Fruit fly (Drosophila melanogaster): Measurements from ENCODE around the gene CG1647.

The CG1647 gene

DNA sequence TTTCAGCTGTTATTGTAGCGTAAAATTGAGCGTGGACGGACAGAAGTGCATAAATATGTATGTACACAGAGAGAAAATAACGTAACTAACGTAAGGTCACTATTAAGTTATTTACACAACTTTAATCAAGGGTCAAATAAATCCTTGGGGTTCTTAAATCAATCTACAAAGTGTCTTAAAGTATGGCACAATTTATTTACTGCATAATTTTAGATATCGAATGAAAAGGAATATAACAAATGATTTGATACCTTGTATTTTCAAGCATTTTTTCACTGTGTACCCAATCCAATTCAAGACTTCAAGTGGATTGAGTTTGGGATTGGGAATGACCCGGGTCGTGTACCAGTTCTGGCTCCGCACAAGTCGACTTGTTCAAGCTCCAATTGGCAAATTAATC lies 21.9 kb downstream of the CG1647 start:
- TF ChIP-seq CTCF (optimal IDR thresholded peaks at IDR 0.05) (no peak), CG8478 (optimal IDR thresholded peaks at IDR 0.05) (no peak)

DNA sequence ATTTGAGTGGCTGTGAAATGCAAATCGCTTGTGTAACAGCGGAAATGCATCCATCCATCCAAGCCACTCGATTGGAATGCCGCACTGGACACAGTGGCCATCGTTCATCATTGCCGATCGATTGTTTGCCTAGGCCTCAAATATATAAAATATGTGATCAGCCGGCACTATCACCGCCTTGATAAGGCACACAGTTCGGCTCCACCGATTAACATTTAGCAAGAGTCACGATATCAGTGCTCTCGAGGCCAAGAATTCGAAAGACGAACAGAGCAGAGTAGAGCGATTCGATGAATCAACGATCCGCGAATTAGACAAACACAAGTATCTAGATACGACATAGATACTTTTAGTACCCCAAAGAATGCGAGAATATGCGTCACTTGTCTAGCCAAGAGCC lies 22.4 kb downstream of the CG1647 start:
- TF ChIP-seq CG8478 (optimal IDR thresholded peaks at IDR 0.05) (no peak), CTCF (optimal IDR thresholded peaks at IDR 0.05) (no peak)

DNA sequence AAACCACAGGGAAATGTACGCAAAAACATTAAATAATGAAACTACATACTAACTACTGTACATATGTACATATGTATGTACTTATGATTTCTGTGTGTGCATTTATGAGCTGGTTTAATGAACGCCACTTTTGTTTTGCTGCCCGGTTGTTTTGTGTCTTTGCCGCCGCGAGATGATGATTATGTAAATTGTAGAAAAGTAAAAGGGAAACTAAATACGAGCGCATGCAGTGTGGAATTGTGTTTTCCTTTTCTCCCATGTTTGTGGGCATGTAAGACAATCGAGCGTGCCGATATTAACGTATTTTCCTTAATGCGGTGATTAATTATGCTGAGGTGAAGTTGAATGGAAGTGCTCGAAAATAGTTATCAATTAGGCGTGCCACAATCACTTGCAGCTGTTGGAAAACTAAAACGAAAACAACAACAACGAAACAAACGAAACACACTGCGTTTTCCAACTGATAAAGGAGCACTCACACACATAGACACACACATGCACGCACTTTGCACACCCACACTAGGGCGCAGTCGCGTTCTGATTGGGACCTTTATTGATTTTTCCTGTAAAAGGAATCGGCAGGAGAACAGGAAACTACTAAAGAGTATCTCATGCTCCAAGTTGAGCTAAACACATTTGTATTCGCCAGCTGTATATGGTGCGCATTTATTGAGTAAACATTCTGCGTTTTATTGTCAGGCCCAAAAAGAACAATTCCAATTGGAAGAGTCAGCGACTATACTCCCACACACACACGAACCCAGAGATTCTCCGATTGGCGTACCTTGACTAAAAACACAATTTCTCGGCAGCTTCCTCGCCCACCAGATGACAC lies 24.0 kb downstream of the CG1647 start:
- no peak for TF ChIP-seq CG8478 (optimal IDR thresholded peaks at IDR 0.05)
- TF ChIP-seq CTCF (optimal IDR thresholded peaks at IDR 0.05), result no peak

DNA sequence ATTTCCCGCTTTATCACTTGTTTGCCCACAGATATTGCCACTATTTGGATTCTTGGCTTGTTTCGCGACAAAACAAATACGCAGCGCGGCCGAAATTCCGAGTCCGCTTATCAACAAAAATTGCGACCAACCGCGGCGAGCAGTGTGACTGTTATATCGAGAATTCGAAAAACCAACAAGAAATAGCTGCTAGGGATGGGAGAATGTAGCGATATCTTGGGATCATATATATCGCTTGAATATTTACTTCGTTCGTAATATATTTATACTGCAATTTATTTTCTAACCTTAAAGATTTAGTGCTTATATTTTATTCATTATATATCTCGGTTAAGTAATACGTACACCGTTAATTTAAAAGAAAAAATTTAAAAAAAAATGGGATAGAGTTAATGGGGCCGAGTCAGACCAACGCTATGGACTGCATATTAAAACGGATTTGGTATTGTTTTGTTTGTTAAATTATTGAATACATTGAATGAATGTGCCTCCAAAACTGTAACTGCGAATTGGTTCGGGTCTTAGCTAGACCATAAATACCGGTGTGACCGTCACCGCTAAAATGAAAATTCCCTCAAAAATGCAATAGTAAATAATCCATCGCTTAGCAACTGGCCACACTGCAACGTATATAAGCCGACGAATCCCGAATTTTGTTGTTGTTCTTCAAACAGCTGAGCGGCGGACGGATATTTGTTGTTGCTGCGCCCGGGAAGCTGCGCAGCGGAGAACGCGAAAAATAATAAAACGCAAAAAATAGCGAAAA lies 24.8 kb downstream of the CG1647 start, which contains the start of the genes Apc and spg:
Gene Apc, minus strand, starts transcription at position 138 of the 766 bp plus-strand sequence.
Gene spg, plus strand, starts transcription at position 660 of the 766 bp plus-strand sequence.
- TF ChIP-seq CG8478 (optimal IDR thresholded peaks at IDR 0.05) (no peak), CTCF (optimal IDR thresholded peaks at IDR 0.05) (peak; percentile 59 to 63)

DNA sequence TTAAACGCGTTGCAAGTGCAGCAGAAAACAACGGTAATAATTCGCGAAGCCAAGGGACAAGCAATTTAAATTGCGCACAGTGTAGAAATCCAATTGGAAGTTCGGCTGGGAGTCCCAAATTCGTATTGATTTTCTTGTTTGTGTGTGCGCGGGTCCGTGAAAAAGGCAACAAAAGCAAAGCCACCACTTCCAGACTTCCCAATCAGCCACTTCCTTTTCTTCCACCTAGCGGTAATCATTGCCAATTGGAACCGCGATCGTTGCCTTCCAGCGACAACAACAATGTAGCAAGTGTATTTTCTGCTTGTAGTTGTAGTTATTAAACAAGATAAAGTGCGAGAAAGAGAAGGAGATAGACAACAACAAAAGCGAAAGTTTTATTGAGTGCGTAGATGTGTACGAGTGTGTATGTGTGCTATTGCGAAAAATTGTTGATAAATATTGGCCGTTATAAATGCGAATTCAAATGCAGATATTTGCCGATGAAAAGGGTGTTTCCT lies 25.4 kb downstream of the CG1647 start:
- TF ChIP-seq CTCF (optimal IDR thresholded peaks at IDR 0.05), result no peak
- no peak for TF ChIP-seq CG8478 (optimal IDR thresholded peaks at IDR 0.05)

DNA sequence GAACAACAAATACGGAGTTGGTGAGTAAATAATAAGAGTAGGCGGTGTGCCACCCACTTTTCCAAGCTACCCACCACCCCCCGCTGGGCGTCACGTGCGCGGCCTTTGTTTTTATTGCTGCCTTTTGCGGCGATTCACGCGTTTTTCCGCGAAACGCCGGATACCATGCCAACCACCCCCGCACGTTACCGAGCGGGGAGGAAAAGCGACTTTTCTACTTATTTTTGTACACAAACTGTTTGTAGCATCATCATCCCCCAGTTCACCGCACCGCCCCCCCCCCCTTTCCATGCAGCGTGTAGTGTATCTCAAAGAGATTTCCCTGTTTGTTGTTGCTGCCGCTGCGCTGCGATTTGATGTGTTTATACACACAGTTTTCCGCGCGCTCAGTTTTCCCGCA lies 26.0 kb downstream of the CG1647 start:
- no peak for TF ChIP-seq CG8478 (optimal IDR thresholded peaks at IDR 0.05)
- no peak for TF ChIP-seq CTCF (optimal IDR thresholded peaks at IDR 0.05)

DNA sequence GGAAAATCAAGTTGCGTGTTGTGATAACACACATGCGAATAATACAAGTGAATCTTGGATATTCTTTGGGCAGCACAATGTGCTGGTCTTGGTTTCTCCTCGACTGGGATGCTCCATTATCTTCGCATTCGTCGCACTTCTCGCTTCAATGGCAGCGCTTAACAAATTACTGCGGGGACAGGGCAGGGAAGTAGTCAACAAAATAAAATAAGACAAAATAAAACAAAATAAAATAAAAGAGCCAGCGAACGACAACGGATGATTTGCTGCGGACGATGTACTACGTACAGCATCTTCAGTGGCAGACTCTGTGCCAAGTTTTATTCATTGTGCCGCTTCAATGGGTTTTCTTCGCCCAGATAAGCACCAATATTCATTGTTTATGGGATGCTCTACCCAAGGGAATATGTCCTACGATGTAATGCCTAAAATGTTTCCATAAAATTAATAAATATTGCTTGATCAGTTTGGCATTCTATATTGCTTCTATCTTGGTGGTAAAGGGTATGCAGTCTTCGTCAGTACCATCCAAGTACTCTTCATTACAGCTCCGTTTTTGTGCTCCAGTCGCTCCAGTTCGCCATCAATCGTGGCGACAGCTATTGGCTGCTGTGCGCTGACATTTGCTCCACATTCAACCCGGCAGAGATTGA lies 27.0 kb downstream of the CG1647 start:
- TF ChIP-seq CG8478 (optimal IDR thresholded peaks at IDR 0.05) (no peak), CTCF (optimal IDR thresholded peaks at IDR 0.05) (no peak)

DNA sequence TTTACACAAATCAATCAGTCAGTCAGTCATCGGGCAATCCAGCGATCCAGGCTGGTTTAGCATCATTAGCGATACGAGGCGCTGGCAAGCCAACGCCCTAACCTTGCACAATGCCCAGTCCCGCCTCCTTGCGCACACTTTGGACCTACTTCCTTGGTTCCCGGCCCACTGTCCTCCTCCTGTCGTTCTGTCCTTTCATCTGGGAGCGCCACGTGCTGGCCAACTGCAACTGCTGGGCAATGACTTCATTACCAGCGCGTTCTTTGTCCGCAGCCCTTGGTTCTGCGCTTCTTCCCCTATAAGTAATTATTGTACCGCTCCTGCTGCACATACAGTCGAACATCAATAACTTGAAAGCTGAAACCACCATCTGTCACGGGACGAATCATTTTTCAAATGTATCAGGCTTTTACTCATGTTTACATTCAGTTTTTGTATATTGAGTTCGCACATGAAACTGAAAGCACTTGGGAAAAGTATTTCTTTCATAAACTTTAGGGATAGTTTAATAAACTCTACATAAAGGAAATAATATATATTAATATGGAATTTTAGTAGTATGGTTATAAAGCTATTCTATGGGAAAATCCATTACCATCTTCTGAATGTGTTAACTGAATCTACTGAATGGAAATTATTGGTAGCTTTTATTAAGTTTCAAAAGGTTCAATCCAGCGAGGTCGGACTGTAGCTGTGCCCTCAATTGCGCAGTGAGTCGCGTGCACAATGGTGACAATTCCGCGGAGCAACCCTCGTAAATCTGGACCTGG lies 27.7 kb downstream of the CG1647 start:
- TF ChIP-seq CTCF (optimal IDR thresholded peaks at IDR 0.05) (no peak), CG8478 (optimal IDR thresholded peaks at IDR 0.05) (no peak)

DNA sequence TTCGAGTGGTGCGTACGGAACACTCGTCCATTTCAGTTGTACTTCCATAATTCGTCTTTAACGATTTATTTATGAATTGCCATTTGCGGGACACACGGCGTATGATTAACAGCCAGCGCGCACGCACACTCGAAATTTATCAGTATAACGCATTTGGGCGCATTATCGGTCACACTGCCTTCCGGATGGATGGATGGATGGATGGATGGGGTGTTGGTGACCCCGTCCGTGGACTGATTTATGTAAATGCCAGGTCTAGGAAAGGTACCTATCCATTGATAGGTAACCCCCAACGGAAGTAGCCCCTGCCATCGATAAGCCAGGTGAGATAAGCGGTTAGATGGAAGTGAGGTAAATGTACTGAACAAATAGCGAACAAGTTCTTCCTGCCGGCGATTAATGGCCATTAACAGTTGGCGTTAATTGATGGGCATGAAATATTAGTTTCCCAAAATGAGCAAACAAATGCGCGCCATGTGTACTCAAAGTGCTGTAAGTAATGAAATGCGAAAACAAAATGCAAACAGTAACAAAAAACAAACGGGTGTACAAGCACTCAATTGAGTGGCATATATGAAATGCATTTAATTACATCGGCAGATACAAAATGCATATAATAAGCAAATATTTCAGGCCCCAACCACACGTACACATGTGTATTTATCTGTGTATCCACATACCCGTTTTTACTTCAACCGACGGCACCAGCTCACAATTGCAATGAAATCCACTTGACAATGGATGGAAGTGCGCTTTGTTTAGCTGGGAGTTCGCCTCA lies 28.9 kb downstream of the CG1647 start:
- TF ChIP-seq CTCF (optimal IDR thresholded peaks at IDR 0.05), result no peak
- no peak for TF ChIP-seq CG8478 (optimal IDR thresholded peaks at IDR 0.05)

DNA sequence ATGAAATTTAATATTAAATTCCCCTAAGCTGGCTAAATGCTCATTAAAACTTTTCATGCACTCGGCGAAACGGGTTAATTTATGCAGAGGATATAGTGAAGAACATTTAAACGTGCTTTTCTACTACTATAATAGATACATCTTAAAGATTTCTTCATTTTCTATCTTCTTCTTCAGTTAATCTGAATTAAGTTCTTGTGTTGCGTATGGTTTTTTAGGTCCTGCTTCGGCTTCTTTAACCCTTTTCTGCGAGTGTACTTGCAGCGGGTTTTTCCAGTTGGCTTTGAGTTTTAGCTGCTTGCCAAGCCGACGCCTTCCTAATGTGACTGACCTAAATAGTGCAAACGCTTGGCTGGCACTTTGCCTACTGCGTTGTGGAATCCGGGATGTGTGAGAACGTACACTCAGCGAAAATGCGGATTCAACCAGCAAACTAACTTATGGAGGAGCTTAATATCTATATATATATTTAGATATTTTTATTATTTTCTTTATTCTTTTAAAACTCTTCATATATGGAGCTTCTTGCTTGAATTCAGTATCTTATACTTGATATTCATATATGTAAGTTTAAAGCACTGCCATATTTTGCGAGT lies 30.7 kb downstream of the CG1647 start:
- no peak for TF ChIP-seq CTCF (optimal IDR thresholded peaks at IDR 0.05)
- no peak for TF ChIP-seq CG8478 (optimal IDR thresholded peaks at IDR 0.05)

DNA sequence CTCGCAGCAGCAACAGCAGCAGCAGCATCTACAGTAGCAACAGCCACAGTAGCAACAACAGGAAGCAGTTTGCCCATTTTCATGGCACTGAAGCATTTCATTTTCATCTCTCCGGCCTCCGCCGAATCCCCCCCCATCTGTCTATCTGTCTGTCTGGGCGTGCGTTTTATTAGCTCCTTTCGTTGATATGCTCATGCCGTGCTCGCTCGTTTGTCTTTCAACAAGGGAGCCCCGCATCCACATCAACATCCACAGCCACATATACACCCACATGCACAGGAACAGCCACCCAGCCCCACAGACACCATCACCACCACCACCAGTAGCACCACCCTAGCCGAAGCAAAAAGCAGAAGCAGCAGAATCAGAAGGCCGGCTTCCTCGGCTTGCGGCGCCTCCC lies 31.5 kb downstream of the CG1647 start:
- no peak for TF ChIP-seq CG8478 (optimal IDR thresholded peaks at IDR 0.05)
- no peak for TF ChIP-seq CTCF (optimal IDR thresholded peaks at IDR 0.05)

DNA sequence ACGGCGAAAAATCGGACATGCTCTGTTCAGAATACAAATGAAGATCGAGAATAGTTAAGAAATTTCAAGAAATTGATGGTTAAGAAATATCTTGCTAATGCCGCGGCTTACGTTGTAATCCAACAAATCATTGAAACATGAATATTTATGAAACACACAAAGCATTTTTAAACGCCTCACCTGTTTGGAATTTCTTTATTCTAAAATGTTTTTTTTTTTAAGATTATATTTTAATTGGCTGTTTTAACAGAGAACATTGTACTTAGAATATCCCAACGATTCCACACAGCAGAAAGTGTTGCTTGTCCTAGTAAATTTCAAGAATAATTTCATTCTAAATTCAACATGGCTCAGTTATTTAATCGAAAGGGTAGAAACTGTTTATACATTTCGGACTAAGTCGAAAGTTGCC lies 32.0 kb downstream of the CG1647 start:
- TF ChIP-seq CG8478 (optimal IDR thresholded peaks at IDR 0.05) (no peak), CTCF (optimal IDR thresholded peaks at IDR 0.05) (no peak)

DNA sequence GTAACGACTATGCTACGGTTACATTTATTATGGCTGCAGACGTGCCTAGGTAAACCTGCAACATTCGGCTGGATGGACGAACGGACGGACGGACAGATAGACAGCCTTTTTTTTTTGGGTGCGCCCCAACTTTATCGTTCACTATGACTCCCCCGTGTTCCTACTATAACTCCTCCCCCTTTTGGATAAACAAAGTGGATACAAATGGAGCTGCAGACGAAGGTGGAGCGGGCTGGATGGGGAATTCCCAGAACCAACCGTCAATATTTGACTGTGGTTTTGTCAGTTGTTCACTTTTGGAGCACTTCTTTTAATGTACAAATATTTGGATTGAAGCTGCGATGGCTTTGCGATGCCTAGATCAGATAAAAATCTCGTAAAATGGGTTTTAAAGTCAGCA lies 36.1 kb downstream of the CG1647 start:
- TF ChIP-seq CG8478 (optimal IDR thresholded peaks at IDR 0.05), result no peak
- TF ChIP-seq CTCF (optimal IDR thresholded peaks at IDR 0.05), result no peak

All from S2 (cell line).